Worm (Caenorhabditis elegans): ENCODE measurements around the gene nspg-10.

DNA sequence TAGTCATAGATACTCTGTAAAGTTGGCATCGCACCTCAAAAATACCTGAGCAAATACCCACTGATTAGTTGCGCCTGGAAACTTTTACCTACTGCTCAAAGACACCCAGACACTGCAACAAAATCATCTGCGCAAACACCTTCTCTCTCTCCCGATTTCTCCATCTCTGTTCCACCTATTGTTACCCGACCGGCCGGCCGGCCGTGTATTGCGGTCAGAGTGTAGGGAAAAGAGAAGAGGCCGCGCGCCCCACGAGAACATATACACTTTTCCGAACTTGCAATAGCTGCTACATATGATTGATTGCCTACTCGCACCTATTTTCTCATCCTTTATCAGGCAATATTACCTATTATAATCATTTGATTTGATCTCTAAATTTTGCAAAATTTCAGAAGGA lies 17.2 kb upstream of the nspg-10 start:
- TF ChIP-seq lin-39 (tag; optimal IDR thresholded peaks at IDR 0.05) (no peak), nhr-23 (tag; optimal IDR thresholded peaks at IDR 0.05) (no peak), elt-3 (tag; optimal IDR thresholded peaks at IDR 0.05) (no peak), mdl-1 (tag; optimal IDR thresholded peaks at IDR 0.05) (no peak), egl-5 (tag; optimal IDR thresholded peaks at IDR 0.05) (no peak), ceh-9 (tag; optimal IDR thresholded peaks at IDR 0.05) (no peak), ceh-82 (tag; optimal IDR thresholded peaks at IDR 0.05) (no peak), nhr-12 (tag; optimal IDR thresholded peaks at IDR 0.05) (no peak), zag-1 (tag; optimal IDR thresholded peaks at IDR 0.05) (no peak)
